Worm (Caenorhabditis elegans): ENCODE measurements around the gene F20D6.5.

DNA sequence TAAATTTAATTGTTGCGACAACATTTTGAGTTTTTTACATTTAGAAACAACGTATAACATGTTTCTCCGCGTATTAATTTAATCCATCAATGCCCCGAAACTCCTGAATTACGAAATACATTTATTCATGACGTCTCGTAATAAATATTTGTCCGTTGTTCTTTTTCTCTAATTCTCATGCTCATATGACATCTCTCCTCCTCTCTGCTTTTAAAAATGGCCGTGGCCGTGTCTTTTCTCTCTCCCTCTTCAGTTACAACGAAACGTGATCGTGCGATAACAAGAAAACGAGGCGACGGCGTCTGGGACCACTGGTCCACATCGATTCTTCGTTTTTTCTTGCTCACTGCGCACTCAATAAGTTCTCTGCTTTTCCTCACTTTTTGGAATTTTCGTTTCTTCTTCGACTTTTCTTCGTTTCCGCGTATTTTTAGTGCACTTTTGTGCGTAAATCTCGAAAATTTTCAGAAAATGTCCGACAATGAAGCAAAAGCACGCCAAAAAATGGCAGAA, 31.6 kb upstream of the F20D6.5 start, which contains the start of gene snap-1:
- TF ChIP-seq ceh-82 (tag; optimal IDR thresholded peaks at IDR 0.05) (peak; percentile 0 to 91 (median 51)), F16B12.6 (tag; optimal IDR thresholded peaks at IDR 0.05) (no peak), nhr-28 (tag; optimal IDR thresholded peaks at IDR 0.05) (no peak), hpl-2 (GFP tag; optimal IDR thresholded peaks at IDR 0.05) (no peak), unc-130 (tag; optimal IDR thresholded peaks at IDR 0.05) (no peak), egl-27 (tag; optimal IDR thresholded peaks at IDR 0.05) (no peak), nhr-19 (GFP tag; conservative IDR thresholded peaks at IDR 0.05) (no peak)

All from whole organism, L1 larva.